Fruit fly (Drosophila melanogaster) whole organism, pupa: ENCODE results near the gene Naa40.

Experiments
- CG12605 ChIP-seq: fragments of 200-800 bp; sonication (Bioruptor generic); IDR thresholded peaks from 2 replicates; pipeline ENCODE4 v1.3.6; 2022; ENCODE audit warnings: missing biosample characterization, missing genetic modification characterization
- CG13204 ChIP-seq: fragments of 200-800 bp; sonication (Bioruptor generic); optimal IDR thresholded peaks from 2 replicates; lab custom pipeline; 2018; ENCODE audit warnings: missing biosample characterization, mild to moderate bottlenecking, missing genetic modification characterization, moderate library complexity
- CG14655 ChIP-seq: fragments of 200-800 bp; sonication (Bioruptor generic); optimal IDR thresholded peaks from 3 replicates; lab custom pipeline; 2017; ENCODE audit warnings: mild to moderate bottlenecking, missing biosample characterization, missing genetic modification reagents, missing genetic modification characterization
- CG32121 ChIP-seq: fragments of 200-800 bp; sonication (Bioruptor generic); IDR thresholded peaks from 2 replicates; pipeline ENCODE4 v1.3.6; 2022; ENCODE audit warnings: missing biosample characterization, missing genetic modification characterization
- CG4496 ChIP-seq: fragments of 200-800 bp; sonication (Bioruptor generic); IDR thresholded peaks from 3 replicates; pipeline ENCODE4 v1.3.6; 2022; ENCODE audit warnings: missing biosample characterization, missing genetic modification characterization
- CG8159 ChIP-seq: fragments of 200-800 bp; sonication (Bioruptor generic); optimal IDR thresholded peaks from 3 replicates; lab custom pipeline; 2018; ENCODE audit warnings: missing biosample characterization, mild to moderate bottlenecking, missing genetic modification characterization, moderate library complexity
- CG8301 ChIP-seq: fragments of 200-800 bp; sonication (Bioruptor generic); optimal IDR thresholded peaks from 2 replicates; lab custom pipeline; 2018; ENCODE audit warnings: missing biosample characterization, mild to moderate bottlenecking, missing genetic modification characterization
- CG9948 ChIP-seq: fragments of 200-800 bp; sonication (Bioruptor generic); optimal IDR thresholded peaks from 2 replicates; lab custom pipeline; 2018; ENCODE audit warnings: missing biosample characterization, mild to moderate bottlenecking, missing genetic modification characterization, moderate library complexity
- D1 ChIP-seq: fragments of 200-800 bp; sonication (Bioruptor generic); optimal IDR thresholded peaks from 2 replicates; lab custom pipeline; 2018; ENCODE audit warnings: missing biosample characterization, mild to moderate bottlenecking, missing genetic modification characterization, moderate library complexity
- EcR ChIP-seq: fragments of 200-800 bp; sonication (Bioruptor generic); optimal IDR thresholded peaks from 3 replicates; lab custom pipeline; 2019; ENCODE audit warnings: missing biosample characterization, missing genetic modification characterization, mild to moderate bottlenecking, moderate library complexity, missing genetic modification reagents
- Ets98B ChIP-seq: fragments of 200-800 bp; sonication (Bioruptor generic); IDR thresholded peaks from 2 replicates; pipeline ENCODE4 v1.3.6; 2022; ENCODE audit warnings: missing biosample characterization, missing genetic modification characterization
- Snoo ChIP-seq: fragments of 200-800 bp; sonication (Bioruptor generic); optimal IDR thresholded peaks from 3 replicates; lab custom pipeline; 2017; ENCODE audit warnings: missing biosample characterization, mild to moderate bottlenecking, missing genetic modification characterization, inconsistent platforms
- gl ChIP-seq: fragments of 200-800 bp; sonication (Bioruptor generic); optimal IDR thresholded peaks from 2 replicates; lab custom pipeline; 2018; ENCODE audit warnings: missing biosample characterization, mild to moderate bottlenecking, missing genetic modification characterization
- rn ChIP-seq: fragments of 200-800 bp; sonication (Bioruptor generic); IDR thresholded peaks from 2 replicates; pipeline ENCODE4 v1.3.6; 2022; ENCODE audit warnings: missing biosample characterization, missing genetic modification characterization

dm6 chr3R:29758129-29758733 is 33.5 kb upstream of the Naa40 start:
- TF ChIP-seq D1 (tag; lab: Kevin White, UChicago) (no peak), rn (GFP tag; lab: Robert Waterston, UW) (peak; percentile 58), CG12605 (GFP tag; lab: Robert Waterston, UW) (peak; percentile 66), CG9948 (tag; lab: Kevin White, UChicago) (peak; percentile 50), CG32121 (GFP tag; lab: Robert Waterston, UW) (peak; percentile 83), CG13204 (GFP tag; lab: Kevin White, UChicago) (no peak), gl (no peak), CG8159 (peak; percentile 57), CG4496 (GFP tag; lab: Robert Waterston, UW) (peak; percentile 84), EcR (GFP tag; lab: Kevin White, UChicago) (no peak), Ets98B (GFP tag; lab: Robert Waterston, UW) (peak; percentile 80), CG14655 (peak; percentile 38), CG8301 (tag; lab: Kevin White, UChicago) (peak; percentile 61), Snoo (tag; lab: Kevin White, UChicago) (peak; percentile 35)
